Worm (Caenorhabditis elegans): ENCODE data around the gene F07B10.4.

DNA sequence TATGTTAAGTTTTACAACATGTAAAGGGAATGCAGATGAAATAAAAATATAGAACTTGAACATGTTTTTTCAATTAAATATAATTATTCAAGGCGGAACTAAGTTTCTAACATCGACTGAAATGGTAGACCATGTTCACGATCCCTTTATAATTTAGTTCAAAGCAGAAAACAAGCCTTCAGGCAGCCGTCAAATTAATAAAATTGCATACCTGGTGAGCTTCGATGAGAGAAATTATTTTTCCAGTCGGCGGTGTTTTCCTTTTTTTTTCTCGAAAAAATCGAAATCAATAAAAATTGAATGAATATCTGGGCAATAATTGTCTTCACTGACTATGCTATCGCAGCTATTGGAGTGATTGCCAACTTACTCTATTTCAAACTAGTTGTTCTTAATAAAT, 28.0 kb upstream of the F07B10.4 start, which contains the start of gene C03E10.1:
- no peak for TF ChIP-seq W03F9.2 (tag; optimal IDR thresholded peaks at IDR 0.05)
- TF ChIP-seq him-1 (tag; optimal IDR thresholded peaks at IDR 0.05): no peak
- TF ChIP-seq dao-5 (tag; optimal IDR thresholded peaks at IDR 0.05): no peak
